Worm (Caenorhabditis elegans) whole organism, L1 larva: ENCODE measurements around the gene heh-1.

Source experiments
- C04F5.9 ChIP-seq: sonication (generic microtip); optimal IDR thresholded peaks from 2 replicates; lab custom pipeline; 2016; ENCODE audit warnings: missing genetic modification characterization, missing compliant biosample characterization
- C16A3.4 ChIP-seq: fragments of 150-350 bp; optimal IDR thresholded peaks from 2 replicates; lab custom pipeline; 2014; ENCODE audit warnings: missing biosample characterization, missing genetic modification characterization
- F16B12.6 ChIP-seq: fragments of 150-350 bp; optimal IDR thresholded peaks from 2 replicates; lab custom pipeline; 2014; ENCODE audit warnings: missing biosample characterization, missing genetic modification characterization
- aha-1 ChIP-seq: fragments of 150-350 bp; optimal IDR thresholded peaks from 2 replicates; lab custom pipeline; 2014; ENCODE audit warnings: missing biosample characterization, missing genetic modification characterization
- aly-2 ChIP-seq: fragments of 150-350 bp; optimal IDR thresholded peaks from 2 replicates; lab custom pipeline; 2014; ENCODE audit warnings: missing biosample characterization, missing genetic modification characterization
- ama-1 ChIP-seq: fragments of 150-350 bp; optimal IDR thresholded peaks from 2 replicates; lab custom pipeline; 2014
- blmp-1 ChIP-seq: fragments of 150-350 bp; optimal IDR thresholded peaks from 2 replicates; lab custom pipeline; 2014; ENCODE audit warnings: missing biosample characterization, missing genetic modification characterization
- ceh-8 ChIP-seq: fragments of 200-800 bp; sonication (Bioruptor generic); optimal IDR thresholded peaks from 2 replicates; lab custom pipeline; 2018; ENCODE audit warnings: mild to moderate bottlenecking, missing genetic modification characterization, moderate library complexity, missing compliant biosample characterization
- ceh-82 ChIP-seq, 3 experiments: fragments of 150-350 bp in 1 of 3; sonication (generic microtip) in 2 of 3; optimal IDR thresholded peaks; 2 replicates each; lab custom pipeline; 2014 to 2017; ENCODE audit warnings: missing biosample characterization in 3 of 3, missing genetic modification characterization in 3 of 3
- ces-1 ChIP-seq: fragments of 150-350 bp; optimal IDR thresholded peaks from 2 replicates; lab custom pipeline; 2014; ENCODE audit warnings: missing biosample characterization, missing genetic modification reagents, missing genetic modification characterization
- egl-27 ChIP-seq, 2 experiments: fragments of 150-350 bp in 1 of 2; sonication (generic microtip); optimal IDR thresholded peaks; 3 replicates each; lab custom pipeline; 2017 to 2018; ENCODE audit warnings: missing biosample characterization in 2 of 2, missing genetic modification characterization in 2 of 2, missing genetic modification reagents in 2 of 2
- elt-2 ChIP-seq: sonication (generic microtip); optimal IDR thresholded peaks from 2 replicates; lab custom pipeline; 2016; ENCODE audit warnings: missing genetic modification characterization, mild to moderate bottlenecking, inconsistent platforms, missing compliant biosample characterization, missing genetic modification reagents
- fkh-10 ChIP-seq: sonication (generic microtip); optimal IDR thresholded peaks from 2 replicates; lab custom pipeline; 2017; ENCODE audit warnings: missing biosample characterization, missing genetic modification reagents, missing genetic modification characterization
- fkh-4 ChIP-seq: sonication (generic microtip); optimal IDR thresholded peaks from 2 replicates; lab custom pipeline; 2016; ENCODE audit warnings: missing compliant biosample characterization, missing genetic modification characterization, borderline replicate concordance
- fos-1 ChIP-seq: fragments of 150-350 bp; optimal IDR thresholded peaks from 2 replicates; lab custom pipeline; 2014; ENCODE audit warnings: missing biosample characterization, missing genetic modification characterization
- hlh-4 ChIP-seq: sonication (generic microtip); optimal IDR thresholded peaks from 2 replicates; lab custom pipeline; 2016; ENCODE audit warnings: mild to moderate bottlenecking, missing genetic modification characterization, missing compliant biosample characterization
- hpl-2 ChIP-seq: fragments of 150-350 bp; optimal IDR thresholded peaks from 2 replicates; lab custom pipeline; 2014; ENCODE audit warnings: missing biosample characterization, missing genetic modification reagents, missing genetic modification characterization
- irx-1 ChIP-seq: sonication (generic microtip); optimal IDR thresholded peaks from 2 replicates; lab custom pipeline; 2016; ENCODE audit warnings: missing genetic modification characterization, missing compliant biosample characterization
- isw-1 ChIP-seq: fragments of 200-800 bp; sonication (Bioruptor generic); IDR thresholded peaks from 2 replicates; pipeline ENCODE4 v1.3.6; 2022; ENCODE audit warnings: missing genetic modification characterization, missing compliant biosample characterization
- jun-1 ChIP-seq: fragments of 150-350 bp; optimal IDR thresholded peaks from 2 replicates; lab custom pipeline; 2014; ENCODE audit warnings: missing biosample characterization, missing genetic modification reagents, missing genetic modification characterization
- lin-13 ChIP-seq: fragments of 150-350 bp; optimal IDR thresholded peaks from 2 replicates; lab custom pipeline; 2014; ENCODE audit warnings: missing biosample characterization, missing genetic modification reagents, missing genetic modification characterization
- lin-14 ChIP-seq: fragments of 200-800 bp; sonication (Bioruptor generic); optimal IDR thresholded peaks from 2 replicates; lab custom pipeline; 2018; ENCODE audit warnings: mild to moderate bottlenecking, missing genetic modification characterization, moderate library complexity, missing compliant biosample characterization
- lin-15B ChIP-seq: fragments of 150-350 bp; sonication (generic microtip); optimal IDR thresholded peaks from 3 replicates; lab custom pipeline; 2014; ENCODE audit warnings: missing biosample characterization, missing genetic modification characterization
- lin-35 ChIP-seq, 2 experiments: fragments of 150-350 bp; optimal IDR thresholded peaks; 2 replicates each; lab custom pipeline; 2014; ENCODE audit warnings: missing biosample characterization in 2 of 2, missing genetic modification characterization in 2 of 2, missing genetic modification reagents in 2 of 2
- lin-39 ChIP-seq: fragments of 150-350 bp; optimal IDR thresholded peaks from 2 replicates; lab custom pipeline; 2014; ENCODE audit warnings: missing biosample characterization, missing genetic modification reagents, missing genetic modification characterization
- lir-3 ChIP-seq: sonication (generic microtip); optimal IDR thresholded peaks from 2 replicates; lab custom pipeline; 2016; ENCODE audit warnings: mild to moderate bottlenecking, missing genetic modification characterization, moderate library complexity, missing compliant biosample characterization; ENCODE audit not compliant: poor library complexity
- lsy-2 ChIP-seq, 2 experiments: fragments of 150-350 bp; optimal IDR thresholded peaks; 2 replicates each; lab custom pipeline; 2014; ENCODE audit warnings: missing biosample characterization in 2 of 2, missing genetic modification characterization in 2 of 2
- mep-1 ChIP-seq: fragments of 150-350 bp; optimal IDR thresholded peaks from 2 replicates; lab custom pipeline; 2014; ENCODE audit warnings: missing biosample characterization, missing genetic modification characterization
- nhr-11 ChIP-seq: fragments of 150-350 bp; optimal IDR thresholded peaks from 2 replicates; lab custom pipeline; 2014; ENCODE audit warnings: missing biosample characterization, missing genetic modification characterization
- nhr-12 ChIP-seq: sonication (generic microtip); optimal IDR thresholded peaks from 2 replicates; lab custom pipeline; 2017; ENCODE audit warnings: missing biosample characterization, missing genetic modification characterization
- nhr-237 ChIP-seq: fragments of 150-350 bp; optimal IDR thresholded peaks from 2 replicates; lab custom pipeline; 2014; ENCODE audit warnings: missing biosample characterization, missing genetic modification characterization
- nhr-28 ChIP-seq: fragments of 150-350 bp; optimal IDR thresholded peaks from 2 replicates; lab custom pipeline; 2014; ENCODE audit warnings: missing biosample characterization, missing genetic modification characterization
- nhr-47 ChIP-seq: sonication (generic microtip); optimal IDR thresholded peaks from 2 replicates; lab custom pipeline; 2016; ENCODE audit warnings: mild to moderate bottlenecking, missing genetic modification characterization, moderate library complexity, missing compliant biosample characterization
- nhr-71 ChIP-seq: sonication (generic microtip); optimal IDR thresholded peaks from 2 replicates; lab custom pipeline; 2016; ENCODE audit warnings: mild to moderate bottlenecking, missing genetic modification characterization, moderate library complexity, missing compliant biosample characterization
- nhr-77 ChIP-seq: fragments of 150-350 bp; optimal IDR thresholded peaks from 2 replicates; lab custom pipeline; 2014; ENCODE audit warnings: missing biosample characterization, missing genetic modification characterization
- nhr-85 ChIP-seq: sonication (generic microtip); peaks from one replicate; lab custom pipeline; 2016; ENCODE audit warnings: missing genetic modification characterization, inconsistent platforms, missing compliant biosample characterization
- pag-3 ChIP-seq: sonication (generic microtip); optimal IDR thresholded peaks from 2 replicates; lab custom pipeline; 2017; ENCODE audit warnings: missing genetic modification characterization, mild to moderate bottlenecking, missing compliant biosample characterization, antibody characterized with exemption, borderline replicate concordance; ENCODE audit not compliant: insufficient read depth
- pax-3 ChIP-seq: fragments of 200-800 bp; sonication (Bioruptor generic); optimal IDR thresholded peaks from 2 replicates; lab custom pipeline; 2018; ENCODE audit warnings: mild to moderate bottlenecking, missing genetic modification characterization, moderate library complexity, missing compliant biosample characterization
- pqm-1 ChIP-seq: sonication (generic microtip); optimal IDR thresholded peaks from 3 replicates; lab custom pipeline; 2017; ENCODE audit warnings: missing biosample characterization, missing genetic modification characterization
- rnt-1 ChIP-seq: sonication (generic microtip); optimal IDR thresholded peaks from 2 replicates; lab custom pipeline; 2016; ENCODE audit warnings: mild to moderate bottlenecking, missing genetic modification characterization, moderate library complexity, missing compliant biosample characterization
- sptf-1 ChIP-seq: fragments of 150-350 bp; optimal IDR thresholded peaks from 2 replicates; lab custom pipeline; 2014; ENCODE audit warnings: missing biosample characterization, missing genetic modification characterization
- swsn-7 ChIP-seq: sonication (generic microtip); optimal IDR thresholded peaks from 2 replicates; lab custom pipeline; 2016; ENCODE audit warnings: missing genetic modification characterization, missing compliant biosample characterization
- tbx-2 ChIP-seq: sonication (generic microtip); optimal IDR thresholded peaks from 2 replicates; lab custom pipeline; 2016; ENCODE audit warnings: missing genetic modification characterization, missing compliant biosample characterization
- tlp-1 ChIP-seq: fragments of 150-350 bp; optimal IDR thresholded peaks from 2 replicates; lab custom pipeline; 2014; ENCODE audit warnings: missing biosample characterization, missing genetic modification characterization
- unc-130 ChIP-seq: fragments of 150-350 bp; optimal IDR thresholded peaks from 2 replicates; lab custom pipeline; 2017; ENCODE audit warnings: missing biosample characterization, missing genetic modification characterization, inconsistent platforms
- unc-62 ChIP-seq: fragments of 150-350 bp; optimal IDR thresholded peaks from 2 replicates; lab custom pipeline; 2014; ENCODE audit warnings: missing biosample characterization, missing genetic modification reagents, missing genetic modification characterization
- unc-86 ChIP-seq: sonication (generic microtip); optimal IDR thresholded peaks from 2 replicates; lab custom pipeline; 2016; ENCODE audit warnings: missing genetic modification characterization, missing compliant biosample characterization
- unc-98 ChIP-seq: fragments of 200-800 bp; sonication (Bioruptor generic); IDR thresholded peaks from 2 replicates; pipeline ENCODE4 v1.3.6; 2022; ENCODE audit warnings: missing genetic modification characterization, missing compliant biosample characterization
- vab-15 ChIP-seq: sonication (generic microtip); optimal IDR thresholded peaks from 2 replicates; lab custom pipeline; 2017; ENCODE audit warnings: missing genotype, mild to moderate bottlenecking, missing genetic modification characterization, missing compliant biosample characterization

heh-1 gene

DNA sequence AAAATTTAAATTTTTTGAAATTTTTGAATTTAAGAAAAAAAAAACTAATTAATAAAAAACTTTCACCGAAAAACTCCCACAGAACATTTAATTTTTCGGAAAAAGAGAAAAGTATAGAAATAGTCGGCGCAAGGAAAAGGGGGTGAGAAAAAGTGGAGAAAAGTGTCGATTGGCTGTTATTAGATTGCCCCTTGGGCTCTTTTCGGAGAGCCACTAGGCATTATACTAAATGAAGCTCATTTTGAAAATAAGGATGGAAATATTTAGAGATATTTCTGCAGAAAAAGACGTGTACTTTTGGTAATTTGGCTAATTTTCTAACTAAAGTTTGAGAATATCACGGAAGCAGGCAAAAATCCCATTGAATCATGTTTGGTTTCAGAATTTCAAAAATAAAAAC is 24.8 kb upstream of the heh-1 start:
- TF ChIP-seq F16B12.6 (tag; lab: Kevin White, UChicago) (no peak), nhr-47 (tag; lab: Kevin White, UChicago) (peak; percentile 17), nhr-28 (tag; lab: Kevin White, UChicago) (no peak), lin-15B (no peak), nhr-237 (tag; lab: Kevin White, UChicago) (no peak), swsn-7 (tag; lab: Kevin White, UChicago) (no peak), ces-1 (no peak), lin-14 (GFP tag; lab: Kevin White, UChicago) (peak; percentile 60), nhr-85 (tag; lab: Kevin White, UChicago) (peak; percentile 18), isw-1 (GFP tag; lab: Robert Waterston, UW) (no peak), blmp-1 (tag; lab: Kevin White, UChicago) (no peak), egl-27 (tag; optimal IDR thresholded peaks at IDR 0.05; lab: Kevin White, UChicago) (no peak), lsy-2 (tag; optimal IDR thresholded peaks at IDR 0.05; lab: Kevin White, UChicago) (peak in 1 of 2 experiments; percentile 3), pqm-1 (tag; lab: Kevin White, UChicago) (no peak)
- TF ChIP-seq, all 84 proteins: peak for 4

DNA sequence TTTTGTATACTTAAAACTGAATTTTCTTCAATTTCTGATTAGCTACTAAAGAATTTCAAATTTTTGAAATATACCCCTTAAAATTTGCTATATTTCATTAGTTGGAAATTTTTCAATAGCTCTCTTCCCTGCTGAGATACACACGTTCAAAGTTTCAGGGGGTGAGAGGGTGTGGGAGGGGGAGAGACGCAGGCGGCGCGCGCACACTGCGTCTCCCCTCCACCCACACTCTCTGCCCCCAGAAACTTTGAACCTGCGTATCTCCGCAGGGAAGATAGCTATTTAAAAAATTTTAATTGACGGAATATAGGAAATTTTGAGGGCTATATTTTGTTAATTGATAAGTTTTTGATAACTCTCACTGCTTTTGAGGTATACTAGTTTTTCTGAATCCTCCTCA is 23.4 kb upstream of the heh-1 start:
- TF ChIP-seq hlh-4 (tag; lab: Kevin White, UChicago) (no peak), unc-98 (GFP tag; lab: Robert Waterston, UW) (no peak), nhr-71 (tag; lab: Kevin White, UChicago) (no peak), lin-14 (GFP tag; lab: Kevin White, UChicago) (no peak), lin-35 (GFP tag; optimal IDR thresholded peaks at IDR 0.05; lab: Kevin White, UChicago) (no peak), unc-130 (no peak), hpl-2 (GFP tag; lab: Kevin White, UChicago) (no peak), lsy-2 (tag; optimal IDR thresholded peaks at IDR 0.05; lab: Kevin White, UChicago) (no peak), fkh-4 (tag; lab: Kevin White, UChicago) (no peak), ceh-8 (GFP tag; lab: Kevin White, UChicago) (no peak), unc-62 (GFP tag; lab: Kevin White, UChicago) (no peak), pqm-1 (tag; lab: Kevin White, UChicago) (no peak), sptf-1 (no peak)
- TF ChIP-seq, all 84 proteins: peak for 0

DNA sequence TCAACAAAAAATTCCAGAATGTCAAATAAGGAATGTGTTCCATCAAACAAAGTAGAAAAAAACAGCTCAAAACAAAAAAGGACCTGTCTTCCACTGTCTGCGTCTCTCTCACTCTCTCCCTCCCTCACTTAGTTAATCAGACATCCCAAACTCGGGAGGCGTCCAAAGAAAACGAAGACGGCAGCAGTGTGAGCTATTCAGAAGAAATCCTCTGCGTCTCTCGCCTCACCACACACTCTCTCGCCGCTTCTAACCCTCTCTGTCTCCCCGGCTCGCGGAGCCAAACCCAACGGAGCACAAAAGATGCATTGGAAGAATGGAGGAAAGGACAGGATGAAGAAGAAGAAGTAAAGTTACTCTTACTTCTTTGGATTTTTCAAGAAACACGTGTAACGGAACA is 21.0 kb upstream of the heh-1 start:
- TF ChIP-seq pqm-1 (tag; lab: Kevin White, UChicago): no peak
- no peak for TF ChIP-seq irx-1
- TF ChIP-seq fkh-10: peak; percentile 5
- no peak for TF ChIP-seq aly-2 (tag; lab: Kevin White, UChicago)
- TF ChIP-seq nhr-71 (tag; lab: Kevin White, UChicago): peak; percentile 59
- peak; percentile 29 for TF ChIP-seq mep-1 (tag; lab: Kevin White, UChicago)
- TF ChIP-seq tbx-2: peak; percentile 49
- no peak for TF ChIP-seq lir-3 (tag; lab: Kevin White, UChicago)
- no peak for TF ChIP-seq F16B12.6 (tag; lab: Kevin White, UChicago)
- no peak for TF ChIP-seq lin-39
- no peak for TF ChIP-seq C04F5.9 (tag; lab: Kevin White, UChicago)
- peak; percentile 89 for TF ChIP-seq lin-14 (GFP tag; lab: Kevin White, UChicago)
- no peak for TF ChIP-seq pag-3 (tag; lab: Kevin White, UChicago)
- no peak for TF ChIP-seq jun-1 (tag; lab: Kevin White, UChicago)
- TF ChIP-seq aha-1 (tag; lab: Kevin White, UChicago): no peak
- TF ChIP-seq nhr-47 (tag; lab: Kevin White, UChicago): peak; percentile 59
- no peak for TF ChIP-seq elt-2
- peak in 2 of 3 experiments; percentile 13 to 49 for TF ChIP-seq ceh-82 (tag; optimal IDR thresholded peaks at IDR 0.05; lab: Kevin White, UChicago)
- peak; percentile 16 for TF ChIP-seq lin-13
- no peak for TF ChIP-seq fos-1 (tag; lab: Kevin White, UChicago)
- no peak for TF ChIP-seq nhr-11
- TF ChIP-seq C16A3.4 (tag; lab: Kevin White, UChicago): no peak
- TF ChIP-seq nhr-77: no peak
- no peak for TF ChIP-seq ama-1 (lab: Kevin White, UChicago)
- no peak for TF ChIP-seq nhr-28 (tag; lab: Kevin White, UChicago)
- 0 out of 2 replicates have a peak, but pooled peaks have one; percentile 19 for TF ChIP-seq isw-1 (GFP tag; lab: Robert Waterston, UW)
- no peak for TF ChIP-seq pax-3 (tag; lab: Kevin White, UChicago)
- TF ChIP-seq vab-15 (tag; lab: Kevin White, UChicago): no peak
- no peak for TF ChIP-seq tlp-1 (tag; lab: Kevin White, UChicago)
- no peak for TF ChIP-seq rnt-1 (tag; lab: Kevin White, UChicago)
- no peak for TF ChIP-seq nhr-12 (tag; lab: Kevin White, UChicago)
- TF ChIP-seq unc-86 (tag; lab: Kevin White, UChicago): peak; percentile 83
